Worm (Caenorhabditis elegans) whole organism, midembryonic: Measurements from ENCODE around the gene F23A7.3.

Experiments
- T22C8.4 ChIP-seq: fragments of 200-800 bp; sonication (Bioruptor generic); IDR thresholded peaks from 2 replicates; pipeline ENCODE4 v1.3.6; 2022; ENCODE audit warnings: missing genetic modification characterization, missing compliant biosample characterization
- cog-1 ChIP-seq: sonication (generic microtip); optimal IDR thresholded peaks from 2 replicates; lab custom pipeline; 2016; ENCODE audit warnings: missing genetic modification characterization, missing compliant biosample characterization
- flt-1 ChIP-seq: fragments of 200-800 bp; sonication (Bioruptor generic); IDR thresholded peaks from 2 replicates; pipeline ENCODE4 v1.3.6; 2022; ENCODE audit warnings: missing genetic modification characterization, missing compliant biosample characterization
- klf-2 ChIP-seq: fragments of 200-800 bp; sonication (Bioruptor generic); conservative IDR thresholded peaks from 2 replicates; pipeline ENCODE4 v1.3.6; 2022; ENCODE audit warnings: missing genetic modification reagents, missing genetic modification characterization, missing compliant biosample characterization
- med-1 ChIP-seq: sonication (generic microtip); optimal IDR thresholded peaks from 2 replicates; lab custom pipeline; 2017; ENCODE audit warnings: missing genetic modification characterization, mild to moderate bottlenecking, missing compliant biosample characterization, antibody characterized with exemption, missing genetic modification reagents; ENCODE audit not compliant: insufficient read depth
- tab-1 ChIP-seq: fragments of 200-800 bp; sonication (Bioruptor generic); IDR thresholded peaks from 2 replicates; pipeline ENCODE4 v1.3.6; 2022; ENCODE audit warnings: missing genetic modification characterization, missing compliant biosample characterization
- ztf-23 ChIP-seq: fragments of 200-800 bp; sonication (Bioruptor generic); IDR thresholded peaks from 2 replicates; pipeline ENCODE4 v1.3.6; 2022; ENCODE audit warnings: missing genetic modification reagents, missing genetic modification characterization, missing compliant biosample characterization

DNA sequence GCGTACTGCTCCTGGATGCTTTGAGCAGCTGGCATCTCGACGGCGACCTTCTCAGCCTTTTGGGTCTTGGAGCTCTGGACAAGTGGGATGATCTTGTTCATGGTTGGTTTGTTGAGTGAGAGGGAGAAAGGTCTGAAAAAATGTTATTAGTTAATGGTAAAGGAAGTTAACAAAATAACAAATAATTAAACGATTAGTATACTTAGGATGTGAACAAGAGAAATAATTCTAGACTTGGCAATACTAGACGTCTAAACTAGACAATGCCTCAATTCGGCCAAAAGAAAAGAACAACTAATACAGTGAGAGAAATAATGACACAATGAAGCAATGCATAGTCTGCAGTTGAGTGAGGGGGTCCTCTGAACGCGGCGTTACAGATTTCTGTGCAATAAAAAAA is 9.3 kb upstream of the F23A7.3 start, which contains the start of gene R11.4:
- TF ChIP-seq tab-1 (GFP tag; lab: Robert Waterston, UW), result no peak
- TF ChIP-seq med-1 (GFP tag; lab: Kevin White, UChicago), result no peak
- no peak for TF ChIP-seq klf-2 (GFP tag; lab: Robert Waterston, UW)
- TF ChIP-seq cog-1, result no peak
- no peak for TF ChIP-seq T22C8.4 (GFP tag; lab: Robert Waterston, UW)
- TF ChIP-seq ztf-23 (GFP tag; lab: Robert Waterston, UW), result no peak
- no peak for TF ChIP-seq flt-1
